Worm (Caenorhabditis elegans): ENCODE measurements around the gene sprp-4.

DNA sequence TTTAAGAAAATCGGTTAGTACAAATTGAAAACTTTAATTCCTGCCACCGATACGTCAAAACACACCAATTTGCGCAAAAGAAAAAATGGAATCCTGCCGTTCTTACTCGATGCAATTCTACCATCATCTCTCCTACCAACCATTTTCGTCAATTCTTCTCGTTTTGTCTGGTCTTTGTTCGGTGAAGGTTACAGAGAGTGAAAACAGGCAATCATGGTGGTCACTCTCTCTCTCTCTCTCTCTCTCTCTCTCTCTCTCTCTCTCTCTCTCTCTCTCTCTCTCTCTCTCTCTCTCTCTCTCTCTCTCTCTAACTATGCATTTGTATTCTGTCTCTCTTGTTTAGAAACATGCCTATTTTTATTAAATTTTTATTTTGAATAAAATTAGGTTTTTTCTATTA, 28.7 kb upstream of the sprp-4 start:
- TF ChIP-seq F13H6.1 (tag; optimal IDR thresholded peaks at IDR 0.05) (no peak), nfya-1 (tag; optimal IDR thresholded peaks at IDR 0.05) (no peak), pha-4 (tag; optimal IDR thresholded peaks at IDR 0.05) (no peak), ceh-2 (tag; optimal IDR thresholded peaks at IDR 0.05) (no peak), tbx-2 (tag; optimal IDR thresholded peaks at IDR 0.05) (no peak)

All from whole organism, late embryonic.